Fruit fly (Drosophila melanogaster) whole organism, pupa: ENCODE results near the gene Gdap1.

Source experiments
- CG10348 ChIP-seq: fragments of 200-800 bp; sonication (Bioruptor generic); IDR thresholded peaks from 2 replicates; pipeline ENCODE4 v1.3.6; 2022; ENCODE audit warnings: missing biosample characterization, missing genetic modification characterization
- CG12605 ChIP-seq: fragments of 200-800 bp; sonication (Bioruptor generic); IDR thresholded peaks from 2 replicates; pipeline ENCODE4 v1.3.6; 2022; ENCODE audit warnings: missing biosample characterization, missing genetic modification characterization
- CG13204 ChIP-seq: fragments of 200-800 bp; sonication (Bioruptor generic); optimal IDR thresholded peaks from 2 replicates; lab custom pipeline; 2018; ENCODE audit warnings: missing biosample characterization, mild to moderate bottlenecking, missing genetic modification characterization, moderate library complexity
- CG14655 ChIP-seq: fragments of 200-800 bp; sonication (Bioruptor generic); optimal IDR thresholded peaks from 3 replicates; lab custom pipeline; 2017; ENCODE audit warnings: mild to moderate bottlenecking, missing biosample characterization, missing genetic modification reagents, missing genetic modification characterization
- CG15710 ChIP-seq: fragments of 200-800 bp; sonication (Bioruptor generic); optimal IDR thresholded peaks from 2 replicates; lab custom pipeline; 2018; ENCODE audit warnings: missing biosample characterization, mild to moderate bottlenecking, missing genetic modification characterization, moderate library complexity
- CG17806 ChIP-seq: fragments of 200-800 bp; sonication (Bioruptor generic); optimal IDR thresholded peaks from 2 replicates; lab custom pipeline; 2018; ENCODE audit warnings: missing biosample characterization, mild to moderate bottlenecking, missing genetic modification characterization, moderate library complexity
- CG32121 ChIP-seq: fragments of 200-800 bp; sonication (Bioruptor generic); IDR thresholded peaks from 2 replicates; pipeline ENCODE4 v1.3.6; 2022; ENCODE audit warnings: missing biosample characterization, missing genetic modification characterization
- CG34367 ChIP-seq: fragments of 200-800 bp; sonication (Bioruptor generic); optimal IDR thresholded peaks from 2 replicates; lab custom pipeline; 2018; ENCODE audit warnings: missing biosample characterization, mild to moderate bottlenecking, missing genetic modification characterization
- CG4496 ChIP-seq: fragments of 200-800 bp; sonication (Bioruptor generic); IDR thresholded peaks from 3 replicates; pipeline ENCODE4 v1.3.6; 2022; ENCODE audit warnings: missing biosample characterization, missing genetic modification characterization
- CG8159 ChIP-seq: fragments of 200-800 bp; sonication (Bioruptor generic); optimal IDR thresholded peaks from 3 replicates; lab custom pipeline; 2018; ENCODE audit warnings: missing biosample characterization, mild to moderate bottlenecking, missing genetic modification characterization, moderate library complexity
- CG8301 ChIP-seq: fragments of 200-800 bp; sonication (Bioruptor generic); optimal IDR thresholded peaks from 2 replicates; lab custom pipeline; 2018; ENCODE audit warnings: missing biosample characterization, mild to moderate bottlenecking, missing genetic modification characterization
- CG9948 ChIP-seq: fragments of 200-800 bp; sonication (Bioruptor generic); optimal IDR thresholded peaks from 2 replicates; lab custom pipeline; 2018; ENCODE audit warnings: missing biosample characterization, mild to moderate bottlenecking, missing genetic modification characterization, moderate library complexity
- D1 ChIP-seq: fragments of 200-800 bp; sonication (Bioruptor generic); optimal IDR thresholded peaks from 2 replicates; lab custom pipeline; 2018; ENCODE audit warnings: missing biosample characterization, mild to moderate bottlenecking, missing genetic modification characterization, moderate library complexity
- EcR ChIP-seq: fragments of 200-800 bp; sonication (Bioruptor generic); optimal IDR thresholded peaks from 3 replicates; lab custom pipeline; 2019; ENCODE audit warnings: missing biosample characterization, missing genetic modification characterization, mild to moderate bottlenecking, moderate library complexity, missing genetic modification reagents
- Ets98B ChIP-seq: fragments of 200-800 bp; sonication (Bioruptor generic); IDR thresholded peaks from 2 replicates; pipeline ENCODE4 v1.3.6; 2022; ENCODE audit warnings: missing biosample characterization, missing genetic modification characterization
- Pif1A ChIP-seq: fragments of 200-800 bp; sonication (Bioruptor generic); optimal IDR thresholded peaks from 3 replicates; lab custom pipeline; 2016; ENCODE audit warnings: missing biosample characterization, missing genetic modification characterization
- Pif1B ChIP-seq: fragments of 200-800 bp; sonication (Bioruptor generic); optimal IDR thresholded peaks from 3 replicates; lab custom pipeline; 2016; ENCODE audit warnings: missing biosample characterization, missing genetic modification characterization
- Snoo ChIP-seq: fragments of 200-800 bp; sonication (Bioruptor generic); optimal IDR thresholded peaks from 3 replicates; lab custom pipeline; 2017; ENCODE audit warnings: missing biosample characterization, mild to moderate bottlenecking, missing genetic modification characterization, inconsistent platforms
- fd96Ca ChIP-seq: fragments of 200-800 bp; sonication (Bioruptor generic); IDR thresholded peaks from 3 replicates; pipeline ENCODE4 v1.3.6; 2022; ENCODE audit warnings: missing biosample characterization, missing genetic modification characterization
- gl ChIP-seq: fragments of 200-800 bp; sonication (Bioruptor generic); optimal IDR thresholded peaks from 2 replicates; lab custom pipeline; 2018; ENCODE audit warnings: missing biosample characterization, mild to moderate bottlenecking, missing genetic modification characterization
- rn ChIP-seq: fragments of 200-800 bp; sonication (Bioruptor generic); IDR thresholded peaks from 2 replicates; pipeline ENCODE4 v1.3.6; 2022; ENCODE audit warnings: missing biosample characterization, missing genetic modification characterization

Gdap1 gene

DNA sequence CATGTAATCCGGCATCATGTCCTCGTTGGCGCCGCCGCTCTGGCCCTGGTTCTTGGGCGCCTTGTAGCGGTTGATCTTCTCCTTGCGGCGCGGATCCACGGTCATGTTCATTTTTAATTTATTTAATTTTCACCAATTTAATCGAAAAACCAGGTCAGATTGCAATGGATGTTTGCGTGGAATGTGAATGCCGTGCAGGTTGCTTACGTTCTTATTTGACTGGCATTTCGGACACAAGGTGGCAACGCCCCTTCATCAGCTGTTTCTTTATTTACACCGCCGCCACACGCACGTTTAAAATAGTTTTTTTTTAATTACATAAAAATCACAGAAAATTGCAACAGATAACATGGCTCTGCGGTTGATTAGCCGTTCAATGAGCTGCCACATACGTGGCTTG is 5.6 kb upstream of the Gdap1 start, which contains the start of the genes CG10674 and CG4611:
CG10674 (minus strand) TSS at position 170 of the 400 bp plus-strand sequence.
CG4611 (plus strand) TSS at position 254 of the 400 bp plus-strand sequence.
- no peak for TF ChIP-seq CG15710 (tag; lab: Kevin White, UChicago)

DNA sequence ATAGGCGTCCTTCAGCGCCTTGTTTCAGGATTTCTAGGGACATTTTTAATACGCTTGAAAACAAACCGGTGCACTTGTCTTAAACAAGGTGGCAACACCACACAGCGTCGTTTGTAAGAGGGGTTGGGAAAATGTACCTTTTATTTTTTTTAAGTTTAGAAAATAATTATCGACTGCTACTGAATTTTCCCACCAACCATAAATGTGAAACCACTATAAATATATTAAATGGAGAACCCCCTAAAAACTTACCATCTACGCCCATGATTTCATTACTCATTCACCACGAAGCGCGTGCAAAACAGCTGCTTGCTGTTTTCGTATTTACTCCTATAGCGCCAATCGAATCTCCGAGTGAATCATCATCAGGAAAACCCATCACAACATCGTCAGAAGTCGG is 2.4 kb upstream of the Gdap1 start, which contains the start of the genes Tcs5 and CHMP2B:
Tcs5 (minus strand) TSS at position 84 of the 400 bp plus-strand sequence.
CHMP2B (plus strand) TSS at position 308 of the 400 bp plus-strand sequence.
- TF ChIP-seq CG9948 (tag; lab: Kevin White, UChicago) (peak; percentile 100), fd96Ca (GFP tag; lab: Robert Waterston, UW) (peak; percentile 100), CG34367 (tag; lab: Kevin White, UChicago) (peak; percentile 100), gl (tag; lab: Kevin White, UChicago) (peak; percentile 99), CG10348 (peak; percentile 100), CG13204 (GFP tag; lab: Kevin White, UChicago) (peak; percentile 98), CG15710 (tag; lab: Kevin White, UChicago) (peak; percentile 100), Ets98B (GFP tag; lab: Robert Waterston, UW) (peak; percentile 100), Snoo (tag; lab: Kevin White, UChicago) (peak; percentile 100), EcR (peak; percentile 71), CG8301 (tag; lab: Kevin White, UChicago) (peak; percentile 100), Pif1A (GFP tag; lab: Kevin White, UChicago) (peak; percentile 100), CG32121 (GFP tag; lab: Robert Waterston, UW) (peak; percentile 100), CG4496 (GFP tag; lab: Robert Waterston, UW) (peak; percentile 100), Pif1B (peak; percentile 100), CG17806 (tag; lab: Kevin White, UChicago) (peak; percentile 100), D1 (tag; lab: Kevin White, UChicago) (no peak), CG12605 (GFP tag; lab: Robert Waterston, UW) (peak; percentile 100), rn (GFP tag; lab: Robert Waterston, UW) (peak; percentile 100), CG14655 (GFP tag; lab: Kevin White, UChicago) (peak; percentile 100), CG8159 (peak; percentile 100)

dm6 chr3L:5145814-5146244 is 4.1 kb downstream of the Gdap1 start, which contains the start of the genes Fitm and AlaRS-m:
Gene Fitm (minus strand): TSS chr3L:5146063.
Gene AlaRS-m (plus strand): TSS chr3L:5146098.
- TF ChIP-seq CG4496 (GFP tag; lab: Robert Waterston, UW) (no peak), CG12605 (GFP tag; lab: Robert Waterston, UW) (no peak), CG8301 (tag; lab: Kevin White, UChicago) (no peak), EcR (no peak), D1 (tag; lab: Kevin White, UChicago) (no peak), CG15710 (tag; lab: Kevin White, UChicago) (no peak), CG17806 (tag; lab: Kevin White, UChicago) (no peak), CG32121 (GFP tag; lab: Robert Waterston, UW) (no peak), gl (tag; lab: Kevin White, UChicago) (no peak), CG9948 (tag; lab: Kevin White, UChicago) (no peak), fd96Ca (GFP tag; lab: Robert Waterston, UW) (no peak), rn (GFP tag; lab: Robert Waterston, UW) (no peak), Ets98B (GFP tag; lab: Robert Waterston, UW) (no peak), CG14655 (GFP tag; lab: Kevin White, UChicago) (no peak), CG8159 (no peak), Pif1A (GFP tag; lab: Kevin White, UChicago) (no peak), CG13204 (GFP tag; lab: Kevin White, UChicago) (no peak), Pif1B (no peak)

DNA sequence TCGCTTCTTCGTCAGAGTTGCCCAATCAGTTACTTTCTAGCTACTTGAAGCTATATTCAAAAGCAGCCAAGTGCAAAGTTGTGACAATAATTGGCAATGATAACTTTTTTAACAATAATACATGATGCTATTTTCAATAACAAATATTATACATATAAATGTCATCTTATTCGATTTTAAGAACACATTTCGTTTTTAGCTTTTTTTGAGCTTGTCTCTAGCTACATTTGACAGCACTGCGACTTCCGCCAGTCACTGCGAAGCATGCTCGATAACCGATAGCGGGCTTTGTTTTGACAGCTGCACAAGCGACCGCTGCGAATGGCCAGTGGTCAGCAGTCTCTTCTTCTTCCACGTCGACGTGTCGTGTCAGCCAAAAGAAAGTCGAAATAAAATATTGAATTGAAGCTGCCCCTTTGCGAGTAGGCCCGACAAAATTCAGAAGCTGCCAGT is 10.6 kb downstream of the Gdap1 start, which contains the start of the genes Gen and Srp54k:
Gen (minus strand) TSS at position 23 of the 453 bp plus-strand sequence.
Srp54k (plus strand) TSS at position 325 of the 453 bp plus-strand sequence.
- no peak for TF ChIP-seq CG12605 (GFP tag; lab: Robert Waterston, UW)
- no peak for TF ChIP-seq gl (tag; lab: Kevin White, UChicago)
- TF ChIP-seq CG9948 (tag; lab: Kevin White, UChicago), result no peak
- no peak for TF ChIP-seq rn (GFP tag; lab: Robert Waterston, UW)
- peak; percentile 31 for TF ChIP-seq CG15710 (tag; lab: Kevin White, UChicago)
- peak; percentile 12; the same call in 1 of the 3 replicates for TF ChIP-seq CG4496 (GFP tag; lab: Robert Waterston, UW)

DNA sequence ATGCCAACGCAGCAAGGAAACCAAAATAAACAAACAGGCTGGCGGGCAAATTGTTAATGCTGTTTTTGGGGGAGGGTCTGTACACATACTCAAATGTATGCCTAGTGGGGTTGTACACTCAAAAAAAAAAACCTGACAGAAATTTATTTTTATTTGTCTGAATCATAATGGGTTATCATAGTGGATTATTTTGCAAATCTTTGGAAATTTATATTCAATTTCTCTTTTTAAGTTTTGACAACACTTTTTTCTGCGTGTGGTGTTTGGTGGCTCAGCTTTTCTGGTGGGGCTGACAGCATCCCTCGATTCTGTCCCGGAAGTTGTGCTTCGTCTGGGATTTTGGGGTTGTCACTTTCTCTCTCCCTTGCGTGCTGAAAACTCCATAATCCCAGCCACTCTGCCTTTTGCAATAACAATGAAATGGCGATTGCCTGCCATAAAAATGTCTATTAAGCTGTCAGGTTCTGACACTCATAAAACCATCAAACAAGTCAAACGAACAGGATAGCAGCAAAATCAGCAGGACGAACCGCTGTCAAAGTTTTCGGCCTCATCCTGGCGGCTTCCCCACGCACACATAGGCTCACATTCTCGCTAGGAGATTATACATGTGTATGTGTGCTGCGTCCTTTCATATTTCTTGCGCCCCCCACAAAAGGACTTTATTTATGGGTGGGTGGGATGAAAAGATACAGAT is 13.3 kb downstream of the Gdap1 start:
- TF ChIP-seq CG9948 (tag; lab: Kevin White, UChicago) (no peak), CG4496 (GFP tag; lab: Robert Waterston, UW) (peak; percentile 68), CG17806 (tag; lab: Kevin White, UChicago) (peak; percentile 51), rn (GFP tag; lab: Robert Waterston, UW) (no peak), CG15710 (tag; lab: Kevin White, UChicago) (peak; percentile 52), Ets98B (GFP tag; lab: Robert Waterston, UW) (no peak), CG8301 (tag; lab: Kevin White, UChicago) (no peak), fd96Ca (GFP tag; lab: Robert Waterston, UW) (no peak), D1 (tag; lab: Kevin White, UChicago) (no peak), CG34367 (tag; lab: Kevin White, UChicago) (no peak), CG32121 (GFP tag; lab: Robert Waterston, UW) (peak; percentile 49; the same call in 1 of the 2 replicates), Snoo (tag; lab: Kevin White, UChicago) (peak; percentile 44), CG13204 (GFP tag; lab: Kevin White, UChicago) (no peak)
